Worm (Caenorhabditis elegans): ENCODE data around the gene clc-2.

Gene clc-2

ce11 chrX:7478476-7478875 is 47.2 kb downstream of the clc-2 start:
- TF ChIP-seq nhr-6 (tag; optimal IDR thresholded peaks at IDR 0.05) (no peak), ztf-11 (tag; optimal IDR thresholded peaks at IDR 0.05) (no peak), nhr-237 (tag; optimal IDR thresholded peaks at IDR 0.05) (no peak), mdl-1 (tag; optimal IDR thresholded peaks at IDR 0.05) (no peak), lsy-2 (tag; optimal IDR thresholded peaks at IDR 0.05) (no peak), nhr-21 (tag; optimal IDR thresholded peaks at IDR 0.05) (no peak), snpc-4 (tag; optimal IDR thresholded peaks at IDR 0.05) (no peak), ceh-82 (tag; optimal IDR thresholded peaks at IDR 0.05) (no peak), crh-2 (tag; optimal IDR thresholded peaks at IDR 0.05) (peak; percentile 35), nhr-12 (tag; optimal IDR thresholded peaks at IDR 0.05) (no peak), unc-39 (tag; optimal IDR thresholded peaks at IDR 0.05) (no peak), nhr-11 (tag; optimal IDR thresholded peaks at IDR 0.05) (no peak), ztf-1 (GFP tag; conservative IDR thresholded peaks at IDR 0.05) (no peak), nhr-23 (tag; optimal IDR thresholded peaks at IDR 0.05) (no peak), ZK546.5 (tag; optimal IDR thresholded peaks at IDR 0.05) (no peak), ztf-4 (tag; optimal IDR thresholded peaks at IDR 0.05) (no peak), nhr-25 (tag; optimal IDR thresholded peaks at IDR 0.05) (peak; percentile 10), egl-27 (tag; optimal IDR thresholded peaks at IDR 0.05) (no peak), nhr-10 (tag; optimal IDR thresholded peaks at IDR 0.05) (no peak), zag-1 (tag; optimal IDR thresholded peaks at IDR 0.05) (peak; percentile 31), nhr-129 (tag; optimal IDR thresholded peaks at IDR 0.05) (peak; percentile 21), Y55F3AM.14 (GFP tag; optimal IDR thresholded peaks at IDR 0.05) (no peak), fos-1 (tag; optimal IDR thresholded peaks at IDR 0.05) (peak; percentile 45), lin-13 (GFP tag; optimal IDR thresholded peaks at IDR 0.05) (peak; percentile 15), R02D3.7 (tag; optimal IDR thresholded peaks at IDR 0.05) (no peak), sma-9 (GFP tag; optimal IDR thresholded peaks at IDR 0.05) (no peak), sma-9 (tag; optimal IDR thresholded peaks at IDR 0.05) (no peak), C34F6.9 (tag; optimal IDR thresholded peaks at IDR 0.05) (peak; percentile 55), aly-2 (tag; optimal IDR thresholded peaks at IDR 0.05) (no peak), sem-4 (tag; optimal IDR thresholded peaks at IDR 0.05) (peak; percentile 41), ceh-16 (tag; optimal IDR thresholded peaks at IDR 0.05) (no peak), unc-62 (GFP tag; optimal IDR thresholded peaks at IDR 0.05) (no peak), skn-1 (tag; optimal IDR thresholded peaks at IDR 0.05) (no peak), lin-39 (tag; optimal IDR thresholded peaks at IDR 0.05) (no peak), alr-1 (tag; optimal IDR thresholded peaks at IDR 0.05) (no peak), dmd-4 (tag; optimal IDR thresholded peaks at IDR 0.05) (no peak), nhr-77 (tag; optimal IDR thresholded peaks at IDR 0.05) (no peak), ama-1 (optimal IDR thresholded peaks at IDR 0.05) (no peak), blmp-1 (tag; optimal IDR thresholded peaks at IDR 0.05; ENCODE audit: insufficient read depth) (no peak), unc-55 (GFP tag; optimal IDR thresholded peaks at IDR 0.05) (peak; percentile 63), sma-3 (GFP tag; optimal IDR thresholded peaks at IDR 0.05) (no peak), mab-5 (tag; optimal IDR thresholded peaks at IDR 0.05) (no peak), peb-1 (tag; optimal IDR thresholded peaks at IDR 0.05) (no peak), F13H6.1 (tag; optimal IDR thresholded peaks at IDR 0.05) (peak; percentile 37), gmeb-1 (tag; optimal IDR thresholded peaks at IDR 0.05) (no peak), elt-3 (tag; optimal IDR thresholded peaks at IDR 0.05) (no peak)

- TF ChIP-seq lin-13 (GFP tag; optimal IDR thresholded peaks at IDR 0.05) (no peak), mab-5 (tag; optimal IDR thresholded peaks at IDR 0.05) (no peak), fos-1 (tag; optimal IDR thresholded peaks at IDR 0.05) (no peak), ztf-1 (GFP tag; conservative IDR thresholded peaks at IDR 0.05) (no peak), aly-2 (tag; optimal IDR thresholded peaks at IDR 0.05) (no peak), C34F6.9 (tag; optimal IDR thresholded peaks at IDR 0.05) (no peak), alr-1 (tag; optimal IDR thresholded peaks at IDR 0.05) (no peak), peb-1 (tag; optimal IDR thresholded peaks at IDR 0.05) (no peak), lin-39 (tag; optimal IDR thresholded peaks at IDR 0.05) (no peak), mbf-1 (tag; optimal IDR thresholded peaks at IDR 0.05) (no peak), unc-39 (tag; optimal IDR thresholded peaks at IDR 0.05) (no peak), sem-4 (tag; optimal IDR thresholded peaks at IDR 0.05) (no peak), ama-1 (optimal IDR thresholded peaks at IDR 0.05) (no peak), lin-11 (tag; optimal IDR thresholded peaks at IDR 0.05) (no peak), nhr-6 (tag; optimal IDR thresholded peaks at IDR 0.05) (no peak), elt-3 (tag; optimal IDR thresholded peaks at IDR 0.05) (no peak), nhr-129 (tag; optimal IDR thresholded peaks at IDR 0.05) (no peak), skn-1 (tag; optimal IDR thresholded peaks at IDR 0.05) (no peak), nhr-21 (tag; optimal IDR thresholded peaks at IDR 0.05) (no peak), crh-2 (tag; optimal IDR thresholded peaks at IDR 0.05) (no peak)
Measured at ce11 chrX:7478948-7479347, 47.7 kb downstream of the clc-2 start, which contains the start of gene mek-1. Gene mek-1 (plus strand): TSS chrX:7479248.
